Fruit fly (Drosophila melanogaster): ENCODE data around the gene CG14441.

Gene CG14441

dm6 chrX:6696467-6696866 is 2.8 kb upstream of the CG14441 start (continued):
- no peak for TF ChIP-seq CG3838 (GFP tag; optimal IDR thresholded peaks at IDR 0.05)
- peak; percentile 63 for TF ChIP-seq Blimp-1 (GFP tag; optimal IDR thresholded peaks at IDR 0.05)
- TF ChIP-seq sens (GFP tag), result peak; percentile 88
- peak; percentile 28 for TF ChIP-seq CG16815 (GFP tag; optimal IDR thresholded peaks at IDR 0.05)
- 0 out of 3 replicates have a peak, but pooled peaks have one; percentile 7 for TF ChIP-seq CG2889 (GFP tag; IDR thresholded peaks at IDR 0.05)
- TF ChIP-seq CG4424 (GFP tag; optimal IDR thresholded peaks at IDR 0.05), result peak; percentile 58
- no peak for TF ChIP-seq emc (GFP tag; optimal IDR thresholded peaks at IDR 0.05)
- peak; percentile 17 for TF ChIP-seq pfk (GFP tag; optimal IDR thresholded peaks at IDR 0.05)
- no peak for TF ChIP-seq CG14965 (GFP tag; optimal IDR thresholded peaks at IDR 0.05; ENCODE audit: borderline replicate concordance)
- TF ChIP-seq lov (optimal IDR thresholded peaks at IDR 0.05), result no peak
- 0 out of 3 replicates have a peak, but pooled peaks have one; percentile 41 for TF ChIP-seq lov (GFP tag; IDR thresholded peaks at IDR 0.05)
- peak in 1 of 2 experiments; percentile 8 for TF ChIP-seq Hr78 (GFP tag; optimal IDR thresholded peaks at IDR 0.05)
- peak; percentile 72 for TF ChIP-seq CG8924 (tag; optimal IDR thresholded peaks at IDR 0.05)
- TF ChIP-seq CG14441 (GFP tag; IDR thresholded peaks at IDR 0.05), result peak; percentile 85
- TF ChIP-seq CG4707 (GFP tag; optimal IDR thresholded peaks at IDR 0.05), result peak; percentile 26
- no peak for TF ChIP-seq CG10565 (GFP tag; optimal IDR thresholded peaks at IDR 0.05)
- no peak for TF ChIP-seq pita (GFP tag; optimal IDR thresholded peaks at IDR 0.05)
- 0 out of 2 replicates have a peak, but pooled peaks have one; percentile 21 for TF ChIP-seq CG43689 (GFP tag; IDR thresholded peaks at IDR 0.05)
- TF ChIP-seq slou (GFP tag; optimal IDR thresholded peaks at IDR 0.05), result peak; percentile 5
- TF ChIP-seq CG10543 (GFP tag; optimal IDR thresholded peaks at IDR 0.05), result peak; percentile 85
- peak; percentile 42 for TF ChIP-seq Atf-2 (GFP tag; optimal IDR thresholded peaks at IDR 0.05)
- peak; percentile 10 for TF ChIP-seq shn (GFP tag; optimal IDR thresholded peaks at IDR 0.05)
- no peak for TF ChIP-seq sc (optimal IDR thresholded peaks at IDR 0.05)
- TF ChIP-seq sc (GFP tag; optimal IDR thresholded peaks at IDR 0.05), result no peak
- TF ChIP-seq CG11560 (tag; IDR thresholded peaks at IDR 0.05), result 0 out of 3 replicates have a peak, but pooled peaks have one; percentile 16
- TF ChIP-seq crol (GFP tag; IDR thresholded peaks at IDR 0.05), result 0 out of 2 replicates have a peak, but pooled peaks have one; percentile 17
- no peak for TF ChIP-seq CG7745 (tag; optimal IDR thresholded peaks at IDR 0.05)
- TF ChIP-seq CG34376 (GFP tag; optimal IDR thresholded peaks at IDR 0.05), result peak; percentile 83
- TF ChIP-seq Ssrp (tag; optimal IDR thresholded peaks at IDR 0.05), result peak; percentile 30
- peak; percentile 41 to 59 for TF ChIP-seq chif (GFP tag; optimal IDR thresholded peaks at IDR 0.05)
- no peak for TF ChIP-seq ash1 (GFP tag; optimal IDR thresholded peaks at IDR 0.05)
- 0 out of 2 replicates have a peak, but pooled peaks have one; percentile 26 for TF ChIP-seq H2.0 (GFP tag; IDR thresholded peaks at IDR 0.05)
- TF ChIP-seq Dip2 (GFP tag; IDR thresholded peaks at IDR 0.05), result no peak
- TF ChIP-seq Ada2b (GFP tag; IDR thresholded peaks at IDR 0.05), result peak; percentile 55
- TF ChIP-seq CG30020 (tag; optimal IDR thresholded peaks at IDR 0.05), result no peak
- TF ChIP-seq ara (GFP tag; IDR thresholded peaks at IDR 0.05), result peak; percentile 65; the same call in 1 of the 2 replicates
- peak; percentile 39 for TF ChIP-seq CG11398 (GFP tag; optimal IDR thresholded peaks at IDR 0.05)
- TF ChIP-seq row (GFP tag; IDR thresholded peaks at IDR 0.05), result peak; percentile 85
- TF ChIP-seq CG17385 (GFP tag; optimal IDR thresholded peaks at IDR 0.05), result peak; percentile 71
- peak; percentile 48 for TF ChIP-seq crc (GFP tag; optimal IDR thresholded peaks at IDR 0.05)
- TF ChIP-seq CG7372 (GFP tag; IDR thresholded peaks at IDR 0.05), result peak; percentile 39; the same call in 1 of the 2 replicates
- peak; percentile 84 for TF ChIP-seq CG7556 (GFP tag; optimal IDR thresholded peaks at IDR 0.05)
- no peak for TF ChIP-seq corto (GFP tag; optimal IDR thresholded peaks at IDR 0.05)
- TF ChIP-seq jumu (GFP tag; optimal IDR thresholded peaks at IDR 0.05), result peak; percentile 15
- TF ChIP-seq HmgZ (tag; optimal IDR thresholded peaks at IDR 0.05), result peak; percentile 59
- TF ChIP-seq trh (GFP tag; optimal IDR thresholded peaks at IDR 0.05), result no peak
- peak; percentile 72; the same call in 1 of the 2 replicates for TF ChIP-seq CG32532 (GFP tag; IDR thresholded peaks at IDR 0.05)
- peak; percentile 53 for TF ChIP-seq schlank (tag; optimal IDR thresholded peaks at IDR 0.05)
- TF ChIP-seq CG12659 (GFP tag; optimal IDR thresholded peaks at IDR 0.05), result peak; percentile 72
- 0 out of 3 replicates have a peak, but pooled peaks have one; percentile 29 for TF ChIP-seq CG11093 (GFP tag; IDR thresholded peaks at IDR 0.05)
- peak; percentile 30 for TF ChIP-seq HmgD (GFP tag; optimal IDR thresholded peaks at IDR 0.05)

All from whole organism, embryonic.